Worm (Caenorhabditis elegans) whole organism, L1 larva: ENCODE results near the gene C46F2.1.

Experiments
- C04F5.9 ChIP-seq: sonication (generic microtip); optimal IDR thresholded peaks from 2 replicates; lab custom pipeline; 2016; ENCODE audit warnings: missing genetic modification characterization, missing compliant biosample characterization
- C34B4.2 ChIP-seq: sonication (generic microtip); optimal IDR thresholded peaks from 2 replicates; lab custom pipeline; 2017; ENCODE audit warnings: mild to moderate bottlenecking, missing genetic modification characterization, missing compliant biosample characterization
- F16B12.6 ChIP-seq: fragments of 150-350 bp; optimal IDR thresholded peaks from 2 replicates; lab custom pipeline; 2014; ENCODE audit warnings: missing biosample characterization, missing genetic modification characterization
- alr-1 ChIP-seq: fragments of 200-800 bp; sonication (Bioruptor generic); optimal IDR thresholded peaks from 2 replicates; lab custom pipeline; 2018; ENCODE audit warnings: borderline replicate concordance, mild to moderate bottlenecking, missing genetic modification characterization, missing compliant biosample characterization
- aly-2 ChIP-seq: fragments of 150-350 bp; optimal IDR thresholded peaks from 2 replicates; lab custom pipeline; 2014; ENCODE audit warnings: missing biosample characterization, missing genetic modification characterization
- ama-1 ChIP-seq: fragments of 150-350 bp; optimal IDR thresholded peaks from 2 replicates; lab custom pipeline; 2014
- ceh-63 ChIP-seq: fragments of 200-800 bp; sonication (Bioruptor generic); optimal IDR thresholded peaks from 2 replicates; lab custom pipeline; 2018; ENCODE audit warnings: mild to moderate bottlenecking, missing genetic modification characterization, missing compliant biosample characterization
- ceh-82 ChIP-seq, 3 experiments: fragments of 150-350 bp in 1 of 3; sonication (generic microtip) in 2 of 3; optimal IDR thresholded peaks; 2 replicates each; lab custom pipeline; 2014 to 2017; ENCODE audit warnings: missing biosample characterization in 3 of 3, missing genetic modification characterization in 3 of 3
- ceh-88 ChIP-seq: fragments of 200-800 bp; sonication (Bioruptor generic); IDR thresholded peaks from 2 replicates; pipeline ENCODE4 v1.3.6; 2022; ENCODE audit warnings: missing genetic modification characterization, missing compliant biosample characterization
- ceh-90 ChIP-seq: sonication (generic microtip); optimal IDR thresholded peaks from 2 replicates; lab custom pipeline; 2016; ENCODE audit warnings: missing genetic modification characterization, missing compliant biosample characterization
- ces-1 ChIP-seq: fragments of 150-350 bp; optimal IDR thresholded peaks from 2 replicates; lab custom pipeline; 2014; ENCODE audit warnings: missing biosample characterization, missing genetic modification reagents, missing genetic modification characterization
- dpl-1 ChIP-seq, 3 experiments: fragments of 150-350 bp in 2 of 3; sonication (generic microtip) in 1 of 3; optimal IDR thresholded peaks; 2 replicates each; lab custom pipeline; 2014 to 2017; ENCODE audit warnings: missing biosample characterization in 3 of 3, missing genetic modification characterization in 3 of 3, missing genetic modification reagents in 3 of 3
- dsc-1 ChIP-seq: sonication (generic microtip); optimal IDR thresholded peaks from 2 replicates; lab custom pipeline; 2016; ENCODE audit warnings: mild to moderate bottlenecking, missing genetic modification characterization, missing compliant biosample characterization
- efl-1 ChIP-seq, 4 experiments: fragments of 150-350 bp; optimal IDR thresholded peaks in 3 of 4; peaks in 1 of 4; 1 replicate in 1 of 4; 2 replicates in 3 of 4; lab custom pipeline; 2014; ENCODE audit warnings: missing biosample characterization in 2 of 4, missing genetic modification characterization in 2 of 4, missing genetic modification reagents in 2 of 4
- efl-3 ChIP-seq: fragments of 200-800 bp; sonication (Bioruptor generic); optimal IDR thresholded peaks from 2 replicates; lab custom pipeline; 2018; ENCODE audit warnings: mild to moderate bottlenecking, missing genetic modification characterization, missing compliant biosample characterization
- egl-13 ChIP-seq: sonication (generic microtip); optimal IDR thresholded peaks from 2 replicates; lab custom pipeline; 2016; ENCODE audit warnings: missing genotype, missing genetic modification reagents, missing genetic modification characterization, missing compliant biosample characterization
- ets-5 ChIP-seq: fragments of 200-800 bp; sonication (Bioruptor generic); IDR thresholded peaks from 2 replicates; pipeline ENCODE4 v1.3.6; 2022; ENCODE audit warnings: missing genetic modification characterization, missing compliant biosample characterization
- fkh-10 ChIP-seq: sonication (generic microtip); optimal IDR thresholded peaks from 2 replicates; lab custom pipeline; 2017; ENCODE audit warnings: missing biosample characterization, missing genetic modification reagents, missing genetic modification characterization
- fkh-4 ChIP-seq: sonication (generic microtip); optimal IDR thresholded peaks from 2 replicates; lab custom pipeline; 2016; ENCODE audit warnings: missing compliant biosample characterization, missing genetic modification characterization, borderline replicate concordance
- isw-1 ChIP-seq: fragments of 200-800 bp; sonication (Bioruptor generic); IDR thresholded peaks from 2 replicates; pipeline ENCODE4 v1.3.6; 2022; ENCODE audit warnings: missing genetic modification characterization, missing compliant biosample characterization
- jun-1 ChIP-seq: fragments of 150-350 bp; optimal IDR thresholded peaks from 2 replicates; lab custom pipeline; 2014; ENCODE audit warnings: missing biosample characterization, missing genetic modification reagents, missing genetic modification characterization
- lin-13 ChIP-seq: fragments of 150-350 bp; optimal IDR thresholded peaks from 2 replicates; lab custom pipeline; 2014; ENCODE audit warnings: missing biosample characterization, missing genetic modification reagents, missing genetic modification characterization
- lin-14 ChIP-seq: fragments of 200-800 bp; sonication (Bioruptor generic); optimal IDR thresholded peaks from 2 replicates; lab custom pipeline; 2018; ENCODE audit warnings: mild to moderate bottlenecking, missing genetic modification characterization, moderate library complexity, missing compliant biosample characterization
- lin-35 ChIP-seq, 2 experiments: fragments of 150-350 bp; optimal IDR thresholded peaks; 2 replicates each; lab custom pipeline; 2014; ENCODE audit warnings: missing biosample characterization in 2 of 2, missing genetic modification characterization in 2 of 2, missing genetic modification reagents in 2 of 2
- lin-39 ChIP-seq: fragments of 150-350 bp; optimal IDR thresholded peaks from 2 replicates; lab custom pipeline; 2014; ENCODE audit warnings: missing biosample characterization, missing genetic modification reagents, missing genetic modification characterization
- lsy-2 ChIP-seq, 2 experiments: fragments of 150-350 bp; optimal IDR thresholded peaks; 2 replicates each; lab custom pipeline; 2014; ENCODE audit warnings: missing biosample characterization in 2 of 2, missing genetic modification characterization in 2 of 2
- mdl-1 ChIP-seq, 2 experiments: fragments of 150-350 bp; optimal IDR thresholded peaks; 2 replicates each; lab custom pipeline; 2014 to 2017; ENCODE audit warnings: missing biosample characterization in 2 of 2, missing genetic modification characterization in 2 of 2, inconsistent platforms in 1 of 2
- mef-2 ChIP-seq: fragments of 150-350 bp; optimal IDR thresholded peaks from 2 replicates; lab custom pipeline; 2014; ENCODE audit warnings: missing biosample characterization, missing genetic modification characterization
- mep-1 ChIP-seq: fragments of 150-350 bp; optimal IDR thresholded peaks from 2 replicates; lab custom pipeline; 2014; ENCODE audit warnings: missing biosample characterization, missing genetic modification characterization
- nhr-11 ChIP-seq: fragments of 150-350 bp; optimal IDR thresholded peaks from 2 replicates; lab custom pipeline; 2014; ENCODE audit warnings: missing biosample characterization, missing genetic modification characterization
- nhr-19 ChIP-seq: fragments of 200-800 bp; sonication (Bioruptor generic); conservative IDR thresholded peaks from 2 replicates; pipeline ENCODE4 v1.3.6; 2022; ENCODE audit warnings: missing genetic modification characterization, missing compliant biosample characterization
- nhr-20 ChIP-seq: sonication (generic microtip); optimal IDR thresholded peaks from 2 replicates; lab custom pipeline; 2016; ENCODE audit warnings: mild to moderate bottlenecking, missing genetic modification characterization, missing compliant biosample characterization
- nhr-28 ChIP-seq: fragments of 150-350 bp; optimal IDR thresholded peaks from 2 replicates; lab custom pipeline; 2014; ENCODE audit warnings: missing biosample characterization, missing genetic modification characterization
- nhr-71 ChIP-seq: sonication (generic microtip); optimal IDR thresholded peaks from 2 replicates; lab custom pipeline; 2016; ENCODE audit warnings: mild to moderate bottlenecking, missing genetic modification characterization, moderate library complexity, missing compliant biosample characterization
- nhr-76 ChIP-seq: sonication (generic microtip); optimal IDR thresholded peaks from 2 replicates; lab custom pipeline; 2017; ENCODE audit warnings: missing biosample characterization, missing genetic modification characterization
- nhr-77 ChIP-seq: fragments of 150-350 bp; optimal IDR thresholded peaks from 2 replicates; lab custom pipeline; 2014; ENCODE audit warnings: missing biosample characterization, missing genetic modification characterization
- nhr-85 ChIP-seq: sonication (generic microtip); peaks from one replicate; lab custom pipeline; 2016; ENCODE audit warnings: missing genetic modification characterization, inconsistent platforms, missing compliant biosample characterization
- nhr-90 ChIP-seq: sonication (generic microtip); optimal IDR thresholded peaks from 2 replicates; lab custom pipeline; 2016; ENCODE audit warnings: mild to moderate bottlenecking, missing genetic modification characterization, missing compliant biosample characterization; ENCODE audit not compliant: poor library complexity
- pqm-1 ChIP-seq: sonication (generic microtip); optimal IDR thresholded peaks from 3 replicates; lab custom pipeline; 2017; ENCODE audit warnings: missing biosample characterization, missing genetic modification characterization
- rnt-1 ChIP-seq: sonication (generic microtip); optimal IDR thresholded peaks from 2 replicates; lab custom pipeline; 2016; ENCODE audit warnings: mild to moderate bottlenecking, missing genetic modification characterization, moderate library complexity, missing compliant biosample characterization
- skn-1 ChIP-seq: fragments of 150-350 bp; optimal IDR thresholded peaks from 2 replicates; lab custom pipeline; 2014; ENCODE audit warnings: missing biosample characterization, missing genetic modification characterization
- snpc-4 ChIP-seq: fragments of 150-350 bp; optimal IDR thresholded peaks from 2 replicates; lab custom pipeline; 2014; ENCODE audit warnings: missing biosample characterization, missing genetic modification characterization
- snu-23 ChIP-seq: sonication (generic microtip); optimal IDR thresholded peaks from 2 replicates; lab custom pipeline; 2016; ENCODE audit warnings: missing genetic modification characterization, missing compliant biosample characterization
- sox-4 ChIP-seq: sonication (generic microtip); optimal IDR thresholded peaks from 2 replicates; lab custom pipeline; 2016; ENCODE audit warnings: missing genetic modification characterization, missing compliant biosample characterization
- sup-37 ChIP-seq: fragments of 200-800 bp; sonication (Bioruptor generic); optimal IDR thresholded peaks from 2 replicates; lab custom pipeline; 2018; ENCODE audit warnings: mild to moderate bottlenecking, missing genetic modification characterization, missing compliant biosample characterization
- tlp-1 ChIP-seq: fragments of 150-350 bp; optimal IDR thresholded peaks from 2 replicates; lab custom pipeline; 2014; ENCODE audit warnings: missing biosample characterization, missing genetic modification characterization
- unc-30 ChIP-seq: sonication (generic microtip); optimal IDR thresholded peaks from 2 replicates; lab custom pipeline; 2017; ENCODE audit warnings: missing biosample characterization, missing genetic modification characterization
- unc-62 ChIP-seq: fragments of 150-350 bp; optimal IDR thresholded peaks from 2 replicates; lab custom pipeline; 2014; ENCODE audit warnings: missing biosample characterization, missing genetic modification reagents, missing genetic modification characterization
- vab-15 ChIP-seq: sonication (generic microtip); optimal IDR thresholded peaks from 2 replicates; lab custom pipeline; 2017; ENCODE audit warnings: missing genotype, mild to moderate bottlenecking, missing genetic modification characterization, missing compliant biosample characterization
- xbp-1 ChIP-seq: sonication (generic microtip); optimal IDR thresholded peaks from 2 replicates; lab custom pipeline; 2016; ENCODE audit warnings: missing genetic modification characterization, missing compliant biosample characterization
- ztf-11 ChIP-seq, 2 experiments: sonication (generic microtip); optimal IDR thresholded peaks; 2 replicates each; lab custom pipeline; 2016 to 2017; ENCODE audit warnings: missing genetic modification characterization in 2 of 2, missing biosample characterization in 1 of 2, missing compliant biosample characterization in 1 of 2

The C46F2.1 gene

ce11 chrX:8077748-8078147, at the start of gene C46F2.1:
Gene C46F2.1, plus strand, starts transcription at chrX:8078048.
- no peak for TF ChIP-seq efl-1 (optimal IDR thresholded peaks at IDR 0.05; lab: Kevin White, UChicago)
- TF ChIP-seq efl-1 (GFP tag; optimal IDR thresholded peaks at IDR 0.05 in 1 of 2; lab: Kevin White, UChicago): peak in 1 of 2 experiments; percentile 49
- no peak for TF ChIP-seq sox-4
- TF ChIP-seq nhr-85: peak; percentile 36

ce11 chrX:8029080-8029479, 48.8 kb upstream of the C46F2.1 start, which contains the start of gene C34D10.1:
Gene C34D10.1, plus strand, starts transcription at chrX:8029479.
- TF ChIP-seq F16B12.6 (tag; lab: Kevin White, UChicago) (peak; percentile 21), unc-30 (tag; lab: Kevin White, UChicago) (no peak), pqm-1 (tag; lab: Kevin White, UChicago) (no peak), nhr-11 (tag; lab: Kevin White, UChicago) (no peak), nhr-76 (tag; lab: Kevin White, UChicago) (no peak), ets-5 (GFP tag; lab: Robert Waterston, UW) (no peak), rnt-1 (tag; lab: Kevin White, UChicago) (peak; percentile 83), isw-1 (GFP tag; lab: Robert Waterston, UW) (peak; percentile 29), ces-1 (GFP tag; lab: Kevin White, UChicago) (no peak), C04F5.9 (tag; lab: Kevin White, UChicago) (no peak), mdl-1 (tag; optimal IDR thresholded peaks at IDR 0.05; lab: Kevin White, UChicago) (peak in 1 of 2 experiments; percentile 83), fkh-4 (no peak), jun-1 (tag; lab: Kevin White, UChicago) (peak; percentile 40), ceh-88 (GFP tag; lab: Robert Waterston, UW) (no peak), ama-1 (lab: Kevin White, UChicago) (peak; percentile 15), sup-37 (GFP tag; lab: Kevin White, UChicago) (no peak), nhr-90 (tag; lab: Kevin White, UChicago) (peak; percentile 63), lin-39 (peak; percentile 45), tlp-1 (tag; lab: Kevin White, UChicago) (no peak), ztf-11 (tag; optimal IDR thresholded peaks at IDR 0.05; lab: Kevin White, UChicago) (no peak), nhr-77 (peak; percentile 54), lin-35 (GFP tag; optimal IDR thresholded peaks at IDR 0.05; lab: Kevin White, UChicago) (peak; percentile 65 to 76), lin-14 (GFP tag; lab: Kevin White, UChicago) (peak; percentile 95), dpl-1 (GFP tag; optimal IDR thresholded peaks at IDR 0.05; lab: Kevin White, UChicago) (peak; percentile 50 to 72 (median 66)), vab-15 (no peak), efl-3 (GFP tag; lab: Kevin White, UChicago) (no peak), nhr-20 (peak; percentile 88), lsy-2 (tag; optimal IDR thresholded peaks at IDR 0.05; lab: Kevin White, UChicago) (peak; percentile 71 to 74), snpc-4 (tag; lab: Kevin White, UChicago) (peak; percentile 31), ceh-90 (tag; lab: Kevin White, UChicago) (no peak), unc-62 (GFP tag; lab: Kevin White, UChicago) (no peak), xbp-1 (tag; lab: Kevin White, UChicago) (peak; percentile 85), nhr-19 (GFP tag; lab: Robert Waterston, UW) (peak; percentile 78), egl-13 (tag; lab: Kevin White, UChicago) (no peak), C34B4.2 (no peak), mef-2 (no peak), nhr-28 (no peak), ceh-63 (no peak), nhr-71 (tag; lab: Kevin White, UChicago) (peak; percentile 90), alr-1 (tag; lab: Kevin White, UChicago) (no peak), fkh-10 (GFP tag; lab: Kevin White, UChicago) (no peak), efl-1 (optimal IDR thresholded peaks at IDR 0.05; lab: Kevin White, UChicago) (peak; percentile 48 to 58), efl-1 (GFP tag; optimal IDR thresholded peaks at IDR 0.05 in 1 of 2; lab: Kevin White, UChicago) (peak in 1 of 2 experiments; percentile 63), aly-2 (tag; lab: Kevin White, UChicago) (no peak), snu-23 (peak; percentile 89), skn-1 (tag; lab: Kevin White, UChicago) (no peak), mep-1 (tag; lab: Kevin White, UChicago) (peak; percentile 83), lin-13 (peak; percentile 50), ceh-82 (tag; optimal IDR thresholded peaks at IDR 0.05; lab: Kevin White, UChicago) (peak; percentile 46 to 65 (median 56)), dsc-1 (tag; lab: Kevin White, UChicago) (peak; percentile 48)
